Fruit fly (Drosophila melanogaster) whole organism, embryonic: ENCODE data around the gene Alg9.

Experiments
- CG10274 ChIP-seq: fragments of 200-800 bp; sonication (Bioruptor generic); optimal IDR thresholded peaks from 3 replicates; lab custom pipeline; 2017; ENCODE audit warnings: missing biosample characterization, mild to moderate bottlenecking, missing genetic modification characterization
- CG10366 ChIP-seq: fragments of 200-800 bp; sonication (Bioruptor generic); IDR thresholded peaks from 2 replicates; pipeline ENCODE4 v1.3.6; 2022; ENCODE audit warnings: missing biosample characterization, missing genetic modification characterization
- CG12104 ChIP-seq: fragments of 200-800 bp; sonication (Bioruptor generic); optimal IDR thresholded peaks from 3 replicates; lab custom pipeline; 2016; ENCODE audit warnings: missing biosample characterization, missing genetic modification characterization
- CG15011 ChIP-seq: fragments of 200-800 bp; sonication (Bioruptor generic); optimal IDR thresholded peaks from 3 replicates; lab custom pipeline; 2018; ENCODE audit warnings: missing biosample characterization, mild to moderate bottlenecking, missing genetic modification characterization
- CG17328 ChIP-seq: fragments of 200-800 bp; sonication (Bioruptor generic); IDR thresholded peaks from 2 replicates; pipeline ENCODE4 v1.3.6; 2022; ENCODE audit warnings: missing biosample characterization, missing genetic modification characterization
- CG18619 ChIP-seq: fragments of 200-800 bp; sonication (Bioruptor generic); optimal IDR thresholded peaks from 3 replicates; lab custom pipeline; 2017; ENCODE audit warnings: missing biosample characterization, mild to moderate bottlenecking, missing genetic modification characterization
- CG18764 ChIP-seq: fragments of 200-800 bp; sonication (Bioruptor generic); optimal IDR thresholded peaks from 3 replicates; lab custom pipeline; 2016; ENCODE audit warnings: missing biosample characterization, missing genetic modification characterization
- CG30020 ChIP-seq: fragments of 200-800 bp; optimal IDR thresholded peaks from 2 replicates; lab custom pipeline; 2019; ENCODE audit warnings: missing biosample characterization, mild to moderate bottlenecking, missing genetic modification characterization, moderate library complexity
- CG31365 ChIP-seq: fragments of 200-800 bp; sonication (Bioruptor generic); optimal IDR thresholded peaks from 2 replicates; lab custom pipeline; 2018; ENCODE audit warnings: missing biosample characterization, mild to moderate bottlenecking, missing genetic modification characterization
- CG31388 ChIP-seq: fragments of 200-800 bp; sonication (Bioruptor generic); optimal IDR thresholded peaks from 2 replicates; lab custom pipeline; 2016; ENCODE audit warnings: missing biosample characterization, missing genetic modification characterization
- CG32772 ChIP-seq: fragments of 200-800 bp; sonication (Bioruptor generic); IDR thresholded peaks from 2 replicates; pipeline ENCODE4 v1.3.6; 2022; ENCODE audit warnings: missing biosample characterization, missing genetic modification characterization
- CG3995 ChIP-seq: fragments of 200-800 bp; sonication (Bioruptor generic); optimal IDR thresholded peaks from 3 replicates; lab custom pipeline; 2016; ENCODE audit warnings: missing biosample characterization, missing genetic modification characterization
- CG42726 ChIP-seq: fragments of 200-800 bp; sonication (Bioruptor generic); IDR thresholded peaks from 2 replicates; pipeline ENCODE4 v1.3.6; 2022; ENCODE audit warnings: missing biosample characterization, missing genetic modification characterization; ENCODE audit not compliant: partially characterized antibody
- CG4360 ChIP-seq: fragments of 200-800 bp; sonication (Bioruptor generic); IDR thresholded peaks from 2 replicates; pipeline ENCODE4 v1.3.6; 2022; ENCODE audit warnings: missing biosample characterization, missing genetic modification characterization
- CG5953 ChIP-seq: fragments of 200-800 bp; sonication (Bioruptor generic); IDR thresholded peaks from 2 replicates; pipeline ENCODE4 v1.3.6; 2022; ENCODE audit warnings: missing biosample characterization, missing genetic modification characterization
- CG7928 ChIP-seq: fragments of 200-800 bp; sonication (Bioruptor generic); optimal IDR thresholded peaks from 2 replicates; lab custom pipeline; 2017; ENCODE audit warnings: missing biosample characterization, mild to moderate bottlenecking, missing genetic modification characterization
- CG8924 ChIP-seq: fragments of 200-800 bp; optimal IDR thresholded peaks from 3 replicates; lab custom pipeline; 2019; ENCODE audit warnings: missing biosample characterization, mild to moderate bottlenecking, missing genetic modification characterization, moderate library complexity
- CG9437 ChIP-seq: fragments of 200-800 bp; sonication (Bioruptor generic); optimal IDR thresholded peaks from 2 replicates; lab custom pipeline; 2018; ENCODE audit warnings: missing biosample characterization, mild to moderate bottlenecking, missing genetic modification characterization
- CHES-1-like ChIP-seq: fragments of 200-800 bp; sonication (Bioruptor generic); optimal IDR thresholded peaks from 2 replicates; lab custom pipeline; 2016; ENCODE audit warnings: missing biosample characterization, missing genetic modification characterization
- CTCF ChIP-seq: fragments of 200-800 bp; sonication (Bioruptor generic); optimal IDR thresholded peaks from 2 replicates; lab custom pipeline; 2017; ENCODE audit warnings: missing biosample characterization, mild to moderate bottlenecking, missing genetic modification characterization, moderate library complexity
- CrebB ChIP-seq: fragments of 200-800 bp; sonication (Bioruptor generic); optimal IDR thresholded peaks from 3 replicates; lab custom pipeline; 2018; ENCODE audit warnings: missing biosample characterization, mild to moderate bottlenecking, missing genetic modification characterization
- Doc2 ChIP-seq: fragments of 200-800 bp; sonication (Bioruptor generic); IDR thresholded peaks from 2 replicates; pipeline ENCODE4 v1.3.6; 2022; ENCODE audit warnings: missing biosample characterization, missing genetic modification characterization
- Dp ChIP-seq: fragments of 200-800 bp; sonication (Bioruptor generic); optimal IDR thresholded peaks from 2 replicates; lab custom pipeline; 2018; ENCODE audit warnings: missing biosample characterization, mild to moderate bottlenecking, missing genetic modification characterization, moderate library complexity
- Drgx ChIP-seq: fragments of 200-800 bp; sonication (Bioruptor generic); IDR thresholded peaks from 2 replicates; pipeline ENCODE4 v1.3.6; 2022; ENCODE audit warnings: missing biosample characterization, missing genetic modification characterization
- HmgZ ChIP-seq: fragments of 200-800 bp; sonication (Bioruptor generic); optimal IDR thresholded peaks from 2 replicates; lab custom pipeline; 2018; ENCODE audit warnings: missing biosample characterization, mild to moderate bottlenecking, missing genetic modification characterization
- Hr3 ChIP-seq: fragments of 200-800 bp; sonication (Bioruptor generic); optimal IDR thresholded peaks from 3 replicates; lab custom pipeline; 2016; ENCODE audit warnings: missing biosample characterization, missing genetic modification characterization
- Hr39 ChIP-seq: fragments of >200 bp; optimal IDR thresholded peaks from 2 replicates; lab custom pipeline; 2017
- Hr51 ChIP-seq, 2 experiments: fragments of 200-800 bp; sonication (Bioruptor generic); optimal IDR thresholded peaks; 2 replicates in 1 of 2; 3 replicates in 1 of 2; lab custom pipeline; 2016 to 2018; ENCODE audit warnings: missing biosample characterization in 2 of 2, missing genetic modification characterization in 2 of 2, mild to moderate bottlenecking in 1 of 2, moderate library complexity in 1 of 2
- MBD-R2 ChIP-seq: fragments of 200-800 bp; sonication (Bioruptor generic); IDR thresholded peaks from 2 replicates; pipeline ENCODE4 v1.3.6; 2022; ENCODE audit warnings: missing biosample characterization, missing genetic modification characterization
- Poxn ChIP-seq: fragments of 200-800 bp; sonication (Bioruptor generic); IDR thresholded peaks from 2 replicates; pipeline ENCODE4 v1.3.6; 2022; ENCODE audit warnings: missing biosample characterization, missing genetic modification characterization
- Stat92E ChIP-seq, 3 experiments: fragments of >200 bp in 2 of 3; fragments of 200-800 bp in 1 of 3; sonication (Bioruptor generic) in 1 of 3; optimal IDR thresholded peaks; 2 replicates each; lab custom pipeline; 2017 to 2019; ENCODE audit warnings: missing biosample characterization in 3 of 3, missing genetic modification characterization in 3 of 3, mild to moderate bottlenecking in 1 of 3, moderate library complexity in 1 of 3
- ash1 ChIP-seq: fragments of 200-800 bp; sonication (Bioruptor generic); optimal IDR thresholded peaks from 2 replicates; lab custom pipeline; 2018; ENCODE audit warnings: missing biosample characterization, mild to moderate bottlenecking, missing genetic modification characterization
- chif ChIP-seq, 2 experiments: fragments of 200-800 bp; sonication (Bioruptor generic); optimal IDR thresholded peaks; 3 replicates each; lab custom pipeline; 2016; ENCODE audit warnings: missing biosample characterization in 2 of 2, missing genetic modification characterization in 2 of 2
- danr ChIP-seq: fragments of 200-800 bp; sonication (Bioruptor generic); IDR thresholded peaks from 2 replicates; pipeline ENCODE4 v1.3.6; 2022; ENCODE audit warnings: missing biosample characterization, missing genetic modification characterization
- fd102C ChIP-seq: fragments of 200-800 bp; sonication (Bioruptor generic); optimal IDR thresholded peaks from 2 replicates; lab custom pipeline; 2018; ENCODE audit warnings: missing biosample characterization, mild to moderate bottlenecking, missing genetic modification characterization, moderate library complexity
- gro ChIP-seq: fragments of 200-800 bp; sonication (Bioruptor generic); optimal IDR thresholded peaks from 2 replicates; lab custom pipeline; 2016; ENCODE audit warnings: missing biosample characterization, missing genetic modification characterization
- hb ChIP-seq: fragments of 200-800 bp; sonication (Bioruptor generic); IDR thresholded peaks from 3 replicates; pipeline ENCODE4 v1.3.6; 2022; ENCODE audit warnings: missing biosample characterization, missing genetic modification characterization; ENCODE audit not compliant: partially characterized antibody
- ind ChIP-seq: fragments of 200-800 bp; sonication (Bioruptor generic); optimal IDR thresholded peaks from 3 replicates; lab custom pipeline; 2016; ENCODE audit warnings: missing biosample characterization, missing genetic modification characterization
- inv ChIP-seq: fragments of 200-800 bp; sonication (Bioruptor generic); IDR thresholded peaks from 2 replicates; pipeline ENCODE4 v1.3.6; 2022; ENCODE audit warnings: missing biosample characterization, missing genetic modification characterization; ENCODE audit not compliant: partially characterized antibody
- lab ChIP-seq: fragments of 200-800 bp; sonication (Bioruptor generic); optimal IDR thresholded peaks from 3 replicates; lab custom pipeline; 2017; ENCODE audit warnings: missing biosample characterization, missing genetic modification characterization, mild to moderate bottlenecking, moderate library complexity, missing genetic modification reagents
- org-1 ChIP-seq: fragments of 200-800 bp; sonication (Bioruptor generic); optimal IDR thresholded peaks from 2 replicates; lab custom pipeline; 2017; ENCODE audit warnings: missing biosample characterization, missing genetic modification characterization
- psq ChIP-seq: fragments of 200-800 bp; sonication (Bioruptor generic); optimal IDR thresholded peaks from 2 replicates; lab custom pipeline; 2017; ENCODE audit warnings: missing biosample characterization, missing genetic modification characterization
- rib ChIP-seq: fragments of 200-800 bp; sonication (Bioruptor generic); IDR thresholded peaks from 2 replicates; pipeline ENCODE4 v1.3.6; 2022; ENCODE audit warnings: missing biosample characterization, missing genetic modification characterization
- schlank ChIP-seq: fragments of 200-800 bp; sonication (Bioruptor generic); optimal IDR thresholded peaks from 2 replicates; lab custom pipeline; 2018; ENCODE audit warnings: missing biosample characterization, mild to moderate bottlenecking, missing genetic modification characterization
- sens ChIP-seq: fragments of 200-800 bp; sonication (Bioruptor generic); peaks from one replicate; lab custom pipeline; 2016; ENCODE audit warnings: missing biosample characterization, missing genetic modification characterization
- shn ChIP-seq: fragments of 200-800 bp; sonication (Bioruptor generic); optimal IDR thresholded peaks from 3 replicates; lab custom pipeline; 2016; ENCODE audit warnings: missing biosample characterization, missing genetic modification characterization
- slbo ChIP-seq: fragments of 200-800 bp; sonication (Bioruptor generic); IDR thresholded peaks from 2 replicates; pipeline ENCODE4 v1.3.6; 2022; ENCODE audit warnings: missing biosample characterization, missing genetic modification characterization
- slou ChIP-seq: fragments of 200-800 bp; sonication (Bioruptor generic); optimal IDR thresholded peaks from 3 replicates; lab custom pipeline; 2016; ENCODE audit warnings: missing biosample characterization, missing genetic modification characterization
- tgo ChIP-seq: fragments of 200-800 bp; sonication (Bioruptor generic); IDR thresholded peaks from 3 replicates; pipeline ENCODE4 v1.3.6; 2022; ENCODE audit warnings: missing biosample characterization, missing genetic modification characterization
- unpg ChIP-seq: fragments of 200-800 bp; sonication (Bioruptor generic); optimal IDR thresholded peaks from 3 replicates; lab custom pipeline; 2018; ENCODE audit warnings: missing biosample characterization, mild to moderate bottlenecking, missing genetic modification characterization, moderate library complexity
- vfl ChIP-seq: fragments of 200-800 bp; sonication (Bioruptor generic); optimal IDR thresholded peaks from 2 replicates; lab custom pipeline; 2016; ENCODE audit warnings: missing biosample characterization, missing genetic modification characterization
- wek ChIP-seq: fragments of 200-800 bp; sonication (Bioruptor generic); optimal IDR thresholded peaks from 3 replicates; lab custom pipeline; 2018; ENCODE audit warnings: missing biosample characterization, mild to moderate bottlenecking, missing genetic modification characterization, moderate library complexity

Gene Alg9

dm6 chr3R:25262322-25262761, 41.0 kb downstream of the Alg9 start, which contains the start of the genes Kdsr and CG11858 (continued):
- peak in 1 of 2 experiments; percentile 56 for TF ChIP-seq Hr51 (GFP tag; optimal IDR thresholded peaks at IDR 0.05; lab: Kevin White, UChicago)
- TF ChIP-seq Dp (GFP tag; lab: Kevin White, UChicago) = peak; percentile 11
- TF ChIP-seq CG42726 (GFP tag; lab: Robert Waterston, UW) = no peak
- TF ChIP-seq psq (GFP tag; lab: Kevin White, UChicago) = peak; percentile 9
- TF ChIP-seq CG32772 (GFP tag; lab: Robert Waterston, UW) = peak; percentile 68
- TF ChIP-seq rib (GFP tag; lab: Robert Waterston, UW) = peak; percentile 38; the same call in 1 of the 2 replicates
- peak; percentile 86 for TF ChIP-seq MBD-R2 (GFP tag; lab: Robert Waterston, UW)
- TF ChIP-seq wek (GFP tag; lab: Kevin White, UChicago) = peak; percentile 25
- TF ChIP-seq unpg (GFP tag; lab: Kevin White, UChicago) = peak; percentile 72
- peak; percentile 32 for TF ChIP-seq CG12104 (GFP tag; lab: Kevin White, UChicago)
- no peak for TF ChIP-seq CG15011 (GFP tag; lab: Kevin White, UChicago)
- peak; percentile 91 for TF ChIP-seq sens (GFP tag; lab: Kevin White, UChicago)
- TF ChIP-seq CG18764 (GFP tag; lab: Kevin White, UChicago) = peak; percentile 27
- TF ChIP-seq gro (GFP tag; lab: Kevin White, UChicago) = peak; percentile 58
- no peak for TF ChIP-seq schlank (tag; lab: Kevin White, UChicago)
- peak; percentile 58 for TF ChIP-seq CG8924 (tag; lab: Kevin White, UChicago)
- TF ChIP-seq ind = peak; percentile 66
- TF ChIP-seq CG4360 (GFP tag; lab: Robert Waterston, UW) = no peak
- TF ChIP-seq ash1 = no peak
- TF ChIP-seq vfl = peak; percentile 3
- TF ChIP-seq danr (GFP tag; lab: Robert Waterston, UW) = peak; percentile 58; the same call in 1 of the 2 replicates
- TF ChIP-seq Hr39 (lab: Kevin White, UChicago) = no peak
- TF ChIP-seq CrebB (tag; lab: Kevin White, UChicago) = peak; percentile 44
- peak; percentile 52 for TF ChIP-seq Drgx (GFP tag; lab: Robert Waterston, UW)
- peak; percentile 79 for TF ChIP-seq HmgZ (tag; lab: Kevin White, UChicago)
- no peak for TF ChIP-seq fd102C (GFP tag; lab: Kevin White, UChicago)
- TF ChIP-seq Poxn (GFP tag; lab: Robert Waterston, UW) = no peak
- TF ChIP-seq shn = peak; percentile 59
- no peak for TF ChIP-seq inv
- no peak for TF ChIP-seq org-1 (GFP tag; lab: Kevin White, UChicago)
- TF ChIP-seq Stat92E (GFP tag; optimal IDR thresholded peaks at IDR 0.05; lab: Kevin White, UChicago) = no peak
- TF ChIP-seq CTCF (GFP tag; lab: Kevin White, UChicago) = no peak
- TF ChIP-seq CG7928 (GFP tag; lab: Kevin White, UChicago) = no peak
- TF ChIP-seq CG10274 = no peak
- peak; percentile 77 for TF ChIP-seq tgo (GFP tag; lab: Robert Waterston, UW)
- TF ChIP-seq slbo (GFP tag; lab: Robert Waterston, UW) = peak; percentile 81
- TF ChIP-seq CG31388 = no peak
- TF ChIP-seq CHES-1-like = peak; percentile 41
- TF ChIP-seq hb (GFP tag; lab: Robert Waterston, UW) = no peak
- peak; percentile 35; the same call in 1 of the 2 replicates for TF ChIP-seq CG5953
- no peak for TF ChIP-seq Doc2 (GFP tag; lab: Robert Waterston, UW)
- TF ChIP-seq slou (GFP tag; lab: Kevin White, UChicago) = no peak
- peak; percentile 25 for TF ChIP-seq CG18619 (GFP tag; lab: Kevin White, UChicago)
- TF ChIP-seq Hr3 (GFP tag; lab: Kevin White, UChicago) = peak; percentile 63
- TF ChIP-seq CG9437 = peak; percentile 11
- peak; percentile 65 for TF ChIP-seq CG17328 (GFP tag; lab: Robert Waterston, UW)
- TF ChIP-seq CG3995 (GFP tag; lab: Kevin White, UChicago) = peak; percentile 4
- TF ChIP-seq CG31365 (tag; lab: Kevin White, UChicago) = no peak
- TF ChIP-seq chif (GFP tag; optimal IDR thresholded peaks at IDR 0.05; lab: Kevin White, UChicago) = peak; percentile 49 to 56
- TF ChIP-seq CG10366 (GFP tag; lab: Robert Waterston, UW) = peak; percentile 52
- peak; percentile 46 for TF ChIP-seq CG30020
- no peak for TF ChIP-seq lab (GFP tag; lab: Kevin White, UChicago)
